Worm (Caenorhabditis elegans) whole organism, L4 larva: ENCODE results near the gene srt-69.
A peak's percentile ranks its signal among the peaks of the same experiment; 100 is the strongest.

Source experiments
- Y48G9A.11 ChIP-seq: fragments of 200-800 bp; sonication (Bioruptor generic); IDR thresholded peaks from 2 replicates; pipeline ENCODE4 v1.3.6; 2022; ENCODE audit warnings: missing genetic modification reagents, missing genetic modification characterization, missing compliant biosample characterization
- aly-2 ChIP-seq: sonication (generic microtip); optimal IDR thresholded peaks from 2 replicates; lab custom pipeline; 2018; ENCODE audit warnings: missing biosample characterization, missing genetic modification characterization
- ceh-82 ChIP-seq: sonication (generic microtip); optimal IDR thresholded peaks from 2 replicates; lab custom pipeline; 2017; ENCODE audit warnings: missing biosample characterization, missing genetic modification characterization
- ces-1 ChIP-seq: fragments of 150-350 bp; sonication (generic microtip); optimal IDR thresholded peaks from 4 replicates; lab custom pipeline; 2014; ENCODE audit warnings: missing biosample characterization, missing genetic modification reagents, missing genetic modification characterization
- ctbp-1 ChIP-seq: fragments of 200-800 bp; sonication (Bioruptor generic); IDR thresholded peaks from 2 replicates; pipeline ENCODE4 v1.3.6; 2022; ENCODE audit warnings: missing genetic modification reagents, missing genetic modification characterization, missing compliant biosample characterization
- egl-27 ChIP-seq: sonication (generic microtip); optimal IDR thresholded peaks from 3 replicates; lab custom pipeline; 2017; ENCODE audit warnings: missing biosample characterization, missing genetic modification reagents, missing genetic modification characterization
- fkh-10 ChIP-seq: fragments of 150-350 bp; optimal IDR thresholded peaks from 2 replicates; lab custom pipeline; 2014; ENCODE audit warnings: missing biosample characterization, missing genetic modification reagents, missing genetic modification characterization
- hlh-30 ChIP-seq: sonication (generic microtip); optimal IDR thresholded peaks from 2 replicates; lab custom pipeline; 2017; ENCODE audit warnings: antibody characterized with exemption, mild to moderate bottlenecking, missing genetic modification characterization, missing compliant biosample characterization; ENCODE audit not compliant: insufficient read depth
- nhr-10 ChIP-seq: fragments of 150-350 bp; optimal IDR thresholded peaks from 2 replicates; lab custom pipeline; 2014; ENCODE audit warnings: missing biosample characterization, missing genetic modification characterization
- nhr-77 ChIP-seq: fragments of 150-350 bp; optimal IDR thresholded peaks from 2 replicates; lab custom pipeline; 2014; ENCODE audit warnings: missing biosample characterization, missing genetic modification characterization
- snpc-4 ChIP-seq: fragments of 150-350 bp; optimal IDR thresholded peaks from 2 replicates; lab custom pipeline; 2014; ENCODE audit warnings: missing biosample characterization, missing genetic modification characterization
- unc-62 ChIP-seq, 3 experiments: fragments of 150-350 bp in 1 of 3; sonication (generic microtip); optimal IDR thresholded peaks in 2 of 3; peaks in 1 of 3; 1 replicate in 1 of 3; 2 replicates in 2 of 3; lab custom pipeline; 2014 to 2017; ENCODE audit warnings: missing biosample characterization in 3 of 3, missing genetic modification characterization in 3 of 3, missing genetic modification reagents in 3 of 3, missing genotype in 1 of 3
- zfp-2 ChIP-seq: sonication (generic microtip); optimal IDR thresholded peaks from 2 replicates; lab custom pipeline; 2016; ENCODE audit warnings: mild to moderate bottlenecking, missing genetic modification characterization, missing compliant biosample characterization

DNA sequence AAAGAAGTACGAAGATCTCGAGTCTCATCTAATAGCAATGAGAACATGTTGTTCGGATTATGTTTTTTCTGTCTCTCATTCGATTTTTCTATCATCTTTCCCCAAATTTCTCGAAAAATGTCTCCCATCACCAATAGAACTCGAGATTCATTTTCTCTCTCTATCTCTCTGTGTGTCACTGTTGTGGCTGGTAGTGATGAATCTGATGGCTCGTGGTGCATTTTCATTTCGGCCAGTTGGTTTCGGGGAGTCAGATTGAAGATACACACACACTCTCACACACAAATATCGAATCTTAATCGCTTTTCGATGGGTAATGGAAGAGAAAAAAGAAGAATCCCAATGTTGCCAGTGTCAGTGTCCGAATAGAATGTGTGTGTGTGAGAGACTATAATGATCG is 30.5 kb upstream of the srt-69 start:
- TF ChIP-seq nhr-77, result no peak
- no peak for TF ChIP-seq ces-1
- TF ChIP-seq aly-2 (tag; lab: Kevin White, UChicago), result no peak
- no peak for TF ChIP-seq nhr-10 (tag; lab: Kevin White, UChicago)
- TF ChIP-seq Y48G9A.11, result no peak
- TF ChIP-seq ctbp-1 (GFP tag; lab: Robert Waterston, UW), result no peak
- no peak for TF ChIP-seq egl-27
- no peak for TF ChIP-seq ceh-82
- TF ChIP-seq zfp-2, result no peak
- TF ChIP-seq fkh-10 (GFP tag; lab: Kevin White, UChicago), result no peak
- no peak for TF ChIP-seq snpc-4 (tag; lab: Kevin White, UChicago)
- no peak for TF ChIP-seq unc-62 (GFP tag; optimal IDR thresholded peaks at IDR 0.05 in 1 of 2; lab: Kevin White, UChicago)
- no peak for TF ChIP-seq unc-62 (tag; optimal IDR thresholded peaks at IDR 0.05; lab: Kevin White, UChicago)
- peak; percentile 24 for TF ChIP-seq hlh-30 (tag; lab: Kevin White, UChicago)
